Fruit fly (Drosophila melanogaster) whole organism, embryonic: Measurements from ENCODE around the gene sau.

Experiments
- Bdp1 ChIP-seq: fragments of 200-800 bp; sonication (Bioruptor generic); optimal IDR thresholded peaks from 3 replicates; lab custom pipeline; 2016; ENCODE audit warnings: missing biosample characterization, missing genetic modification characterization
- Blimp-1 ChIP-seq: fragments of 200-800 bp; sonication (Bioruptor generic); optimal IDR thresholded peaks from 3 replicates; lab custom pipeline; 2018; ENCODE audit warnings: missing biosample characterization, missing genetic modification characterization, mild to moderate bottlenecking, moderate library complexity, missing genetic modification reagents
- Bteb2 ChIP-seq: fragments of 200-800 bp; sonication (Bioruptor generic); optimal IDR thresholded peaks from 2 replicates; lab custom pipeline; 2016; ENCODE audit warnings: missing biosample characterization, missing genetic modification characterization
- CG10366 ChIP-seq: fragments of 200-800 bp; sonication (Bioruptor generic); IDR thresholded peaks from 2 replicates; pipeline ENCODE4 v1.3.6; 2022; ENCODE audit warnings: missing biosample characterization, missing genetic modification characterization
- CG12236 ChIP-seq: fragments of 200-800 bp; sonication (Bioruptor generic); optimal IDR thresholded peaks from 2 replicates; lab custom pipeline; 2016; ENCODE audit warnings: missing biosample characterization, missing genetic modification characterization
- CG12659 ChIP-seq: fragments of 200-800 bp; sonication (Bioruptor generic); optimal IDR thresholded peaks from 3 replicates; lab custom pipeline; 2017; ENCODE audit warnings: mild to moderate bottlenecking, missing biosample characterization, missing genetic modification reagents, missing genetic modification characterization
- CG12744 ChIP-seq: fragments of 200-800 bp; sonication (Bioruptor generic); optimal IDR thresholded peaks from 2 replicates; lab custom pipeline; 2016; ENCODE audit warnings: missing biosample characterization, missing genetic modification characterization
- CG14441 ChIP-seq: fragments of 200-800 bp; sonication (Bioruptor generic); IDR thresholded peaks from 2 replicates; pipeline ENCODE4 v1.3.6; 2022; ENCODE audit warnings: missing biosample characterization, missing genetic modification characterization
- CG14710 ChIP-seq: fragments of 200-800 bp; sonication (Bioruptor generic); optimal IDR thresholded peaks from 3 replicates; lab custom pipeline; 2019; ENCODE audit warnings: missing biosample characterization, mild to moderate bottlenecking, missing genetic modification characterization, moderate library complexity
- CG15514 ChIP-seq: fragments of 200-800 bp; sonication (Bioruptor generic); optimal IDR thresholded peaks from 3 replicates; lab custom pipeline; 2017; ENCODE audit warnings: missing biosample characterization, missing genetic modification characterization, mild to moderate bottlenecking, moderate library complexity, missing genetic modification reagents
- CG16813 ChIP-seq: fragments of 200-800 bp; sonication (Bioruptor generic); IDR thresholded peaks from 3 replicates; pipeline ENCODE4 v1.3.6; 2022; ENCODE audit warnings: missing biosample characterization, missing genetic modification characterization; ENCODE audit not compliant: partially characterized antibody
- CG2875 ChIP-seq: fragments of 200-800 bp; sonication (Bioruptor generic); optimal IDR thresholded peaks from 2 replicates; lab custom pipeline; 2017; ENCODE audit warnings: missing biosample characterization, mild to moderate bottlenecking, missing genetic modification characterization, missing genetic modification reagents
- CG2889 ChIP-seq: fragments of 200-800 bp; sonication (Bioruptor generic); IDR thresholded peaks from 3 replicates; pipeline ENCODE4 v1.3.6; 2022; ENCODE audit warnings: missing biosample characterization, missing genetic modification characterization
- CG34422 ChIP-seq: fragments of 200-800 bp; sonication (Bioruptor generic); IDR thresholded peaks from 3 replicates; pipeline ENCODE4 v1.3.6; 2022; ENCODE audit warnings: missing biosample characterization, missing genetic modification characterization
- CG3847 ChIP-seq: fragments of 200-800 bp; sonication (Bioruptor generic); IDR thresholded peaks from 2 replicates; pipeline ENCODE4 v1.3.6; 2022; ENCODE audit warnings: missing biosample characterization, missing genetic modification characterization
- CG4707 ChIP-seq: fragments of 200-800 bp; sonication (Bioruptor generic); optimal IDR thresholded peaks from 2 replicates; lab custom pipeline; 2018; ENCODE audit warnings: missing biosample characterization, mild to moderate bottlenecking, missing genetic modification characterization, moderate library complexity
- CG7928 ChIP-seq: fragments of 200-800 bp; sonication (Bioruptor generic); optimal IDR thresholded peaks from 2 replicates; lab custom pipeline; 2017; ENCODE audit warnings: missing biosample characterization, mild to moderate bottlenecking, missing genetic modification characterization
- CG9797 ChIP-seq: fragments of 200-800 bp; sonication (Bioruptor generic); optimal IDR thresholded peaks from 3 replicates; lab custom pipeline; 2018; ENCODE audit warnings: missing biosample characterization, mild to moderate bottlenecking, missing genetic modification characterization
- CG9876 ChIP-seq: fragments of 200-800 bp; sonication (Bioruptor generic); optimal IDR thresholded peaks from 2 replicates; lab custom pipeline; 2016; ENCODE audit warnings: missing biosample characterization, missing genetic modification characterization
- CHES-1-like ChIP-seq: fragments of 200-800 bp; sonication (Bioruptor generic); optimal IDR thresholded peaks from 2 replicates; lab custom pipeline; 2016; ENCODE audit warnings: missing biosample characterization, missing genetic modification characterization
- CTCF ChIP-seq: fragments of 200-800 bp; sonication (Bioruptor generic); optimal IDR thresholded peaks from 2 replicates; lab custom pipeline; 2017; ENCODE audit warnings: missing biosample characterization, mild to moderate bottlenecking, missing genetic modification characterization, moderate library complexity
- D19B ChIP-seq: fragments of 200-800 bp; sonication (Bioruptor generic); optimal IDR thresholded peaks from 2 replicates; lab custom pipeline; 2017; ENCODE audit warnings: missing biosample characterization, mild to moderate bottlenecking, missing genetic modification characterization
- Dek ChIP-seq: fragments of 200-800 bp; sonication (Bioruptor generic); optimal IDR thresholded peaks from 3 replicates; lab custom pipeline; 2019; ENCODE audit warnings: missing biosample characterization, mild to moderate bottlenecking, missing genetic modification characterization, moderate library complexity
- Dfd ChIP-seq, 2 experiments: fragments of >200 bp; optimal IDR thresholded peaks; 2 replicates each; lab custom pipeline; 2017; ENCODE audit warnings: missing biosample characterization in 2 of 2, missing genetic modification characterization in 2 of 2
- Eip74EF ChIP-seq, 2 experiments: fragments of 200-800 bp in 1 of 2; fragments of >200 bp in 1 of 2; sonication (Bioruptor generic) in 1 of 2; optimal IDR thresholded peaks; 2 replicates each; lab custom pipeline; 2017 to 2019; ENCODE audit warnings: missing biosample characterization in 2 of 2, missing genetic modification characterization in 2 of 2, mild to moderate bottlenecking in 1 of 2, moderate library complexity in 1 of 2
- Elba2 ChIP-seq: fragments of 200-800 bp; sonication (Bioruptor generic); optimal IDR thresholded peaks from 3 replicates; lab custom pipeline; 2016; ENCODE audit warnings: missing biosample characterization, missing genetic modification characterization
- Jarid2 ChIP-seq: fragments of 200-800 bp; sonication (Bioruptor generic); optimal IDR thresholded peaks from 3 replicates; lab custom pipeline; 2017; ENCODE audit warnings: mild to moderate bottlenecking, missing biosample characterization, missing genetic modification reagents, missing genetic modification characterization
- PHDP ChIP-seq: fragments of 200-800 bp; sonication (Bioruptor generic); optimal IDR thresholded peaks from 3 replicates; lab custom pipeline; 2018; ENCODE audit warnings: missing biosample characterization, mild to moderate bottlenecking, missing genetic modification characterization, moderate library complexity
- Rfx ChIP-seq: fragments of 200-800 bp; sonication (Bioruptor generic); IDR thresholded peaks from 2 replicates; pipeline ENCODE4 v1.3.6; 2022; ENCODE audit warnings: missing biosample characterization, missing genetic modification characterization
- Scr ChIP-seq: fragments of 200-800 bp; sonication (Bioruptor generic); IDR thresholded peaks from 2 replicates; pipeline ENCODE4 v1.3.6; 2022; ENCODE audit warnings: missing biosample characterization, missing genetic modification characterization; ENCODE audit not compliant: partially characterized antibody
- Sox100B ChIP-seq: fragments of 200-800 bp; sonication (Bioruptor generic); optimal IDR thresholded peaks from 3 replicates; lab custom pipeline; 2018; ENCODE audit warnings: missing biosample characterization, mild to moderate bottlenecking, missing genetic modification characterization
- Sry-δ ChIP-seq: fragments of 200-800 bp; sonication (Bioruptor generic); optimal IDR thresholded peaks from 2 replicates; lab custom pipeline; 2016; ENCODE audit warnings: missing biosample characterization, missing genetic modification characterization
- Stat92E ChIP-seq, 3 experiments: fragments of >200 bp in 2 of 3; fragments of 200-800 bp in 1 of 3; sonication (Bioruptor generic) in 1 of 3; optimal IDR thresholded peaks; 2 replicates each; lab custom pipeline; 2017 to 2019; ENCODE audit warnings: missing biosample characterization in 3 of 3, missing genetic modification characterization in 3 of 3, mild to moderate bottlenecking in 1 of 3, moderate library complexity in 1 of 3
- Taf1 ChIP-seq: fragments of 200-800 bp; sonication (Bioruptor generic); IDR thresholded peaks from 2 replicates; pipeline ENCODE4 v1.3.6; 2022; ENCODE audit warnings: missing biosample characterization, missing genetic modification characterization
- ac ChIP-seq: fragments of 200-800 bp; sonication (Bioruptor generic); optimal IDR thresholded peaks from 3 replicates; lab custom pipeline; 2017; ENCODE audit warnings: missing biosample characterization, mild to moderate bottlenecking, missing genetic modification characterization
- corto ChIP-seq: fragments of 200-800 bp; sonication (Bioruptor generic); optimal IDR thresholded peaks from 2 replicates; lab custom pipeline; 2016; ENCODE audit warnings: missing biosample characterization, mild to moderate bottlenecking, missing genetic modification characterization, moderate library complexity
- crc ChIP-seq: fragments of 200-800 bp; sonication (Bioruptor generic); optimal IDR thresholded peaks from 2 replicates; lab custom pipeline; 2016; ENCODE audit warnings: missing biosample characterization, missing genetic modification characterization
- dmrt99B ChIP-seq: fragments of 200-800 bp; sonication (Bioruptor generic); optimal IDR thresholded peaks from 2 replicates; lab custom pipeline; 2018; ENCODE audit warnings: missing biosample characterization, mild to moderate bottlenecking, missing genetic modification characterization, moderate library complexity
- ems ChIP-seq: fragments of 200-800 bp; sonication (Bioruptor generic); optimal IDR thresholded peaks from 3 replicates; lab custom pipeline; 2016; ENCODE audit warnings: missing biosample characterization, missing genetic modification characterization
- fu2 ChIP-seq: fragments of 200-800 bp; sonication (Bioruptor generic); optimal IDR thresholded peaks from 2 replicates; lab custom pipeline; 2016; ENCODE audit warnings: missing biosample characterization, missing genetic modification characterization
- gce ChIP-seq: fragments of 200-800 bp; sonication (Bioruptor generic); IDR thresholded peaks from 3 replicates; pipeline ENCODE4 v1.3.6; 2022; ENCODE audit warnings: missing biosample characterization, missing genetic modification characterization
- gcm2 ChIP-seq: fragments of 200-800 bp; sonication (Bioruptor generic); optimal IDR thresholded peaks from 2 replicates; lab custom pipeline; 2016; ENCODE audit warnings: missing biosample characterization, missing genetic modification characterization
- klu ChIP-seq: fragments of 200-800 bp; sonication (Bioruptor generic); IDR thresholded peaks from 2 replicates; pipeline ENCODE4 v1.3.6; 2022; ENCODE audit warnings: missing biosample characterization, missing genetic modification characterization
- knrl ChIP-seq: fragments of 200-800 bp; sonication (Bioruptor generic); IDR thresholded peaks from 3 replicates; pipeline ENCODE4 v1.3.6; 2022; ENCODE audit warnings: missing biosample characterization, missing genetic modification characterization; ENCODE audit not compliant: partially characterized antibody
- lola ChIP-seq, 3 experiments: fragments of >200 bp in 2 of 3; fragments of 200-800 bp in 1 of 3; sonication (Bioruptor generic) in 1 of 3; optimal IDR thresholded peaks; 2 replicates each; lab custom pipeline; 2017 to 2019; ENCODE audit warnings: missing biosample characterization in 3 of 3, missing genetic modification characterization in 3 of 3, mild to moderate bottlenecking in 1 of 3, moderate library complexity in 1 of 3
- pum ChIP-seq: fragments of 200-800 bp; sonication (Bioruptor generic); optimal IDR thresholded peaks from 2 replicates; lab custom pipeline; 2016; ENCODE audit warnings: missing biosample characterization, missing genetic modification characterization
- sug ChIP-seq: fragments of 200-800 bp; optimal IDR thresholded peaks from 2 replicates; lab custom pipeline; 2019; ENCODE audit warnings: missing biosample characterization, mild to moderate bottlenecking, missing genetic modification characterization, moderate library complexity
- unc-4 ChIP-seq: fragments of 200-800 bp; sonication (Bioruptor generic); IDR thresholded peaks from 2 replicates; pipeline ENCODE4 v1.3.6; 2022; ENCODE audit warnings: missing biosample characterization, missing genetic modification characterization; ENCODE audit not compliant: partially characterized antibody
- unpg ChIP-seq: fragments of 200-800 bp; sonication (Bioruptor generic); optimal IDR thresholded peaks from 3 replicates; lab custom pipeline; 2018; ENCODE audit warnings: missing biosample characterization, mild to moderate bottlenecking, missing genetic modification characterization, moderate library complexity
- vvl ChIP-seq: fragments of 200-800 bp; sonication (Bioruptor generic); IDR thresholded peaks from 2 replicates; pipeline ENCODE4 v1.3.6; 2022; ENCODE audit warnings: missing biosample characterization, missing genetic modification characterization
- zen ChIP-seq: fragments of 200-800 bp; sonication (Bioruptor generic); optimal IDR thresholded peaks from 3 replicates; lab custom pipeline; 2018; ENCODE audit warnings: missing biosample characterization, mild to moderate bottlenecking, missing genetic modification characterization, moderate library complexity

Gene sau

dm6 chr2L:2192123-2192601, 34.0 kb upstream of the sau start, which contains the start of gene CG10874:
TSS of gene CG10874 (minus strand) at chr2L:2192386.
- TF ChIP-seq crc (GFP tag; lab: Kevin White, UChicago) (no peak), Jarid2 (GFP tag; lab: Kevin White, UChicago) (no peak), CG14710 (tag; lab: Kevin White, UChicago) (peak; percentile 100), knrl (GFP tag; lab: Robert Waterston, UW) (no peak), dmrt99B (no peak), D19B (GFP tag; lab: Kevin White, UChicago) (peak; percentile 95), CG34422 (GFP tag; lab: Robert Waterston, UW) (no peak), CG10366 (GFP tag; lab: Robert Waterston, UW) (no peak), CG7928 (GFP tag; lab: Kevin White, UChicago) (no peak), CG2875 (GFP tag; lab: Kevin White, UChicago) (no peak), lola (GFP tag; optimal IDR thresholded peaks at IDR 0.05; lab: Kevin White, UChicago) (no peak), CG9797 (GFP tag; lab: Kevin White, UChicago) (peak; percentile 81), unc-4 (no peak), Scr (GFP tag; lab: Robert Waterston, UW) (no peak), ac (no peak), CG16813 (GFP tag; lab: Robert Waterston, UW) (no peak), CG2889 (GFP tag; lab: Robert Waterston, UW) (no peak), Bdp1 (GFP tag; lab: Kevin White, UChicago) (no peak), pum (GFP tag; lab: Kevin White, UChicago) (no peak), Sox100B (GFP tag; lab: Kevin White, UChicago) (no peak), PHDP (tag; lab: Kevin White, UChicago) (peak; percentile 18), CG3847 (GFP tag; lab: Robert Waterston, UW) (no peak), CHES-1-like (GFP tag; lab: Kevin White, UChicago) (no peak), corto (GFP tag; lab: Kevin White, UChicago) (no peak), vvl (GFP tag; lab: Robert Waterston, UW) (no peak), fu2 (no peak), Taf1 (GFP tag; lab: Robert Waterston, UW) (no peak), ems (GFP tag; lab: Kevin White, UChicago) (no peak), Dfd (GFP tag; optimal IDR thresholded peaks at IDR 0.05; lab: Kevin White, UChicago) (no peak), CG12659 (GFP tag; lab: Kevin White, UChicago) (peak; percentile 12), zen (tag; lab: Kevin White, UChicago) (peak; percentile 40), CTCF (no peak), Eip74EF (GFP tag; optimal IDR thresholded peaks at IDR 0.05; lab: Kevin White, UChicago) (no peak), Blimp-1 (GFP tag; lab: Kevin White, UChicago) (no peak), CG12236 (GFP tag; lab: Kevin White, UChicago) (no peak), Rfx (GFP tag; lab: Robert Waterston, UW) (no peak), Dek (tag; lab: Kevin White, UChicago) (peak; percentile 17), unpg (GFP tag; lab: Kevin White, UChicago) (no peak), sug (tag; lab: Kevin White, UChicago) (peak; percentile 35), gce (GFP tag; lab: Robert Waterston, UW) (no peak), Sry-δ (GFP tag; lab: Kevin White, UChicago) (peak; percentile 71), Elba2 (GFP tag; lab: Kevin White, UChicago) (no peak), CG12744 (no peak), Stat92E (GFP tag; optimal IDR thresholded peaks at IDR 0.05; lab: Kevin White, UChicago) (no peak), CG9876 (no peak), Bteb2 (GFP tag; lab: Kevin White, UChicago) (no peak), CG15514 (GFP tag; lab: Kevin White, UChicago) (peak; percentile 79), CG4707 (no peak), klu (no peak), CG14441 (GFP tag; lab: Robert Waterston, UW) (no peak), gcm2 (GFP tag; lab: Kevin White, UChicago) (no peak)
